Fruit fly (Drosophila melanogaster): ENCODE results near the gene CG5026.

Gene CG5026

DNA sequence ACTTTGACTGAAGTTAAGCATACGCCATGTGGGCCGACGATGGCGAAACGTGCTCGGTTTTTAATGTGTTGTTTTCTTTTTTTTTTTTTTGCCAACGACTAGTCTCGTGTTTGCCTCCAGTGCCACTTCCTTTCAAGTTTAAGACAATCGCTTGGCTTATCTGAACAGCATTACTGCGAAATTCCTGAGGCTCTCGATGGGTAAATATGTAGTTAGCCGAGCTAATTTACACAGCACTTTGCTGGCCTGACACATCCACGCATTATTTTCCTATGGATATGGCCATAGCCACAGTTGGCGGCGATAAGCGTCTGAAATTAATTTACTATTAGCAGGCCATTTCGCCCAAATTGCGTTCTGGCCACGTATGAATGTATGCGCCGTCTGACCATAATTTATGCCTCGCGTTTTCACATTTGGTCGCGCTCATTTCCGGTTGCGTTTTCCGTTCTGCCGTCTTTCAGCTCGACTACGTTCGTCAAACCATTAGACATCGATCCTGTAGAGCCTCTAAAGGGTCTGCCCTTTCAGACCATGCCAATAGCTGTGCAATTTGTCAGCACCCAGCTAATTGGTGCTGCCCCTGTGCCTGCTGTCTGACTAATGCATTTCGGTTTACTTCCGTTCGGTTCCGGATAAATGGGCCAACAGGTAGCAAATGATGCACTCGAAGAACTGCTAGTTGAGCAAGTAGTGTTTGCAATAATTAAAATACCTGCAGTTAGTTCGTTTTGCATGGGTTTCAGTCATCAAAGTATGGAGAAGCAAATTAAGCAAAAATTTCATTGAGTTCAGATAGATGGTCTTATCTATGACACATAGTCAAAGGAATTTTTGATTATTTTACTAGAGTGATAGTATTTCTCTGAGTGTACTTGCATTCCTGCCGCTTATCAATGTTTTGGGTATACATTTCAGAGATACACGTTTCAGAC lies 52.4 kb downstream of the CG5026 start:
- TF ChIP-seq CG8478 (optimal IDR thresholded peaks at IDR 0.05) (no peak), CTCF (optimal IDR thresholded peaks at IDR 0.05) (no peak)

Data from S2 (cell line).